Fruit fly (Drosophila melanogaster) Kc167 (cell line): Measurements from ENCODE around the gene Nct.

Experiments used
- Myc ChIP-seq: fragments of >200 bp; optimal IDR thresholded peaks from 2 replicates; lab custom pipeline; 2017; ENCODE audit warnings: missing external identifiers
- Sin3A ChIP-seq: fragments of >200 bp; optimal IDR thresholded peaks from 2 replicates; lab custom pipeline; 2018; ENCODE audit warnings: missing external identifiers
- h ChIP-seq: fragments of >200 bp; optimal IDR thresholded peaks from 3 replicates; lab custom pipeline; 2018; ENCODE audit warnings: missing external identifiers
- insv ChIP-seq: fragments of >200 bp; optimal IDR thresholded peaks from 3 replicates; lab custom pipeline; 2018; ENCODE audit warnings: missing external identifiers
- psq ChIP-seq: fragments of >200 bp; optimal IDR thresholded peaks from 2 replicates; lab custom pipeline; 2017; ENCODE audit warnings: missing external identifiers
- ttk ChIP-seq: sonication (Bioruptor generic); optimal IDR thresholded peaks from 2 replicates; lab custom pipeline; 2017; ENCODE audit warnings: missing external identifiers

The Nct gene

dm6 chr3R:24859701-24860100, 8.3 kb downstream of the Nct start, which contains the start of gene ppk22:
TSS of gene ppk22 (minus strand) at chr3R:24859801.
- no peak for TF ChIP-seq ttk
- no peak for TF ChIP-seq insv
- TF ChIP-seq h (lab: Kevin White, UChicago): no peak

DNA sequence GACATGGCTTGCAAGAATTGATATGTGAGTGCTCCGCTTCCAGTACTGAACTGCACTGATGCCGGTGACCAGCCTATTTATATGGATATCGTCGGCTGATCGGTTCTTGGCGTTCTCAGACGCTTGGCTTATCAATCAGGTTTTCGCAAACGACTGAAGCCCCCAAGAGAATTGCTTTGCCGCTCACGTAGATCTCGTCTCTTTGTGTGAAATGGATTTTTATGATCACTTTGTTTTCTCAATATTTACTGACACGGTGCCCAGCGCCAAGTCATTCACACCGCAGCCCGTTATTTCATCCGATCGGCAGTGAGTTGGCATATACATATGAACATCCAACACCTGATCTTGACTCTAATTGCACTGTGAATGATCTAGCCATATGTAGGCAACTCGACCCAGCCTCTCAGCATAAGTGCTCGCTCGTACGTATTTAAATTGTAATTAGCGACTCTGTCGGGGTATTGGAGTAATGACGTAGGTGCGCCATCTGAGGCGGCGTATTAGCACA, 9.0 kb downstream of the Nct start, which contains the start of gene CG13639:
CG13639 (minus strand) TSS at position 51 of the 511 bp plus-strand sequence.
- TF ChIP-seq psq (lab: Kevin White, UChicago) (no peak), Sin3A (lab: Kevin White, UChicago) (no peak), insv (no peak), ttk (no peak)

DNA sequence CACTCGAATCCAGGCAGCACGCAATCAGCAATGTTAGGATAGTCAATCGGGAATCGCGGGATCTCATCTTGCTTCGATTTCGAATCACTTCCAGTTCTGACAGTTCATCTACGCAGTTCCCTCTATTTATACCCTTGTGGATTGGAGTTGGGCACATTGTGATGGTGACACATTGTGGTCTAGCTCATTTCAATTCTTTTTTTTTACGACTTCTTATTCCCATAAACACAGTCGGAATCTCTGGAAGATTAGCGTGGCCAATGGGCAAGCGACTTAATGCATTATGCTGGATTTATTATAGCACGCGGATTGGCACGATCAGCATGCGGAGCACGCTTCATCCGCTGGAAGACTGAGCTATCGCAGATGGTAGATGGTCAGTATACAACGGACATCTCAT, 10.7 kb downstream of the Nct start, which contains the start of gene CG13640:
CG13640 (minus strand) TSS at position 101 of the 400 bp plus-strand sequence.
- TF ChIP-seq h (lab: Kevin White, UChicago) (no peak), insv (no peak), Sin3A (lab: Kevin White, UChicago) (no peak), Myc (lab: Kevin White, UChicago) (no peak), psq (lab: Kevin White, UChicago) (no peak), ttk (no peak)

dm6 chr3R:24862574-24863089, 11.2 kb downstream of the Nct start, which contains the start of gene CG7016:
TSS of gene CG7016 (plus strand) at chr3R:24862931.
- TF ChIP-seq insv (no peak), Sin3A (lab: Kevin White, UChicago) (no peak), ttk (no peak), psq (lab: Kevin White, UChicago) (no peak), h (lab: Kevin White, UChicago) (no peak), Myc (lab: Kevin White, UChicago) (no peak)

DNA sequence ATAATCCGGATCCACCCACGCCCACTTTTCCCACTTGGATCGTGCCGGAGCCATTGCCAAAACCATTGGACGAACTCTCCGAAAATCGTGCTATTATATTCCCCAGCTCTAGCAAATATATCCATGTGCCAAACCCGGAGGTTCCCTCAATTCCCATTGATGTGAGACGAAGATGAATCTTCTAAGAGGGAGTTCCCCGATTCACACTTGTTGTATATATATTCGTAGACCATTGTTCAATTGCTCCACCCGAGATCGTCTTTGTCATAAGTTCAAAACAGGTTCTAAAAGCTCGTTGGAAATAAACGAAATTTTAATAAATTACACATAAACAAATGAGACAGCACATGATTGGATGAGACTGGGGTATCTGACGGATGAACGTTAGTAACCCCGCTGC, 12.5 kb downstream of the Nct start:
- TF ChIP-seq h (lab: Kevin White, UChicago): no peak

DNA sequence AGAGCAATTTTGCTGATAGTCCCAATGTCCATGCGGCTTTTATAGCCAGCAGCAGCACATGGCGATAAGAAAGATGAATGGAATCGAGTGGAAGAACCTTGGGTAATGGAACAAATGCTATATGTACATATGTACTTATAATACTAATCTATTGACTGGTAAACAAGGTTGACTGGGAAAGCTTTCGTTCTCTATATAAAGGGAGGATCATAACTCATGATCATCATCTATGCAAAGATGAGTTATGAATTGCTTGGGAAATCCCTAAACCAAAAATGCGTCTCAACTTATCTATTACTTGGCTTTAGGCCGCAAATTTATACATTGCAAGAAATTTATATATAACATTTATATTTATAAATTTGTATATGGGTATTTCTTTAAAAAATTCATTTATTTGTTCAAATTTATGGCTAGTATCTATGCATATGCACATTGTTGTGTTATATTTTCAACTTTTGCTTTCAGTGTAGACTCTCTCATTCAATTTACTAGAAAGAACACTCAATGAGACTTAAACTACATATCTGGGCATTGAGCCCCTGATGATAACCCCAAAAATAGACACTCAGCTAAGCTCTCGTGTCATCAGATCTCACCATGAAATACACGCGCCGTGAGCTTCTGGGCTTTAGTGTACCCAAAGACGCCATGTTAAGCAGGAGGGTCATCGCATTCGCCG, 13.5 kb downstream of the Nct start, which contains the start of the genes Srg1 and Elal:
Srg1 (minus strand) TSS at position 14 of the 682 bp plus-strand sequence.
Elal (plus strand) TSS at position 632 of the 682 bp plus-strand sequence.
- no peak for TF ChIP-seq insv
- TF ChIP-seq Sin3A (lab: Kevin White, UChicago): no peak
- TF ChIP-seq Myc (lab: Kevin White, UChicago): no peak
- TF ChIP-seq psq (lab: Kevin White, UChicago): no peak
- TF ChIP-seq h (lab: Kevin White, UChicago): no peak
- TF ChIP-seq ttk: no peak

DNA sequence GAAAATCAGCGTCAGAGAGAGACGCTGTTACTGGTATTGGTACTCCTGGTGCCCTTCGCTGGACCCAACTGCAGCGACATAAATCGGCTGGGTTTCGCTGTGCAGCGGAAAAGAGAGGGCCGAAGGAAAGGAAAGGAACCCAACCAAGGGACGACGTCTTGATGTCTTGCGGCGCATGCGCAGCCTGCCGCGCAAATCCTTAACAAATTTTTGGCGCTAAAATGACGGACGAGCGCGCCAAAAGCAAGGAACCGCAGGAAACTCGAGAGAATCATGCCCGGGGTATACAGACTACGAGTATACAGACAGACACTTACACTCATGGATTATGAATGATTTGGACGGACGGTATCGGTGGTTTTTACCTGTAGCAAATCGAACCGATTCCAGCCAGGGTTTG, 15.6 kb downstream of the Nct start:
- TF ChIP-seq Sin3A (lab: Kevin White, UChicago) (no peak), insv (no peak), psq (lab: Kevin White, UChicago) (no peak), Myc (lab: Kevin White, UChicago) (no peak)

- TF ChIP-seq ttk (no peak), h (lab: Kevin White, UChicago) (no peak), Sin3A (lab: Kevin White, UChicago) (no peak), Myc (lab: Kevin White, UChicago) (no peak), insv (no peak), psq (lab: Kevin White, UChicago) (no peak)
These were observed 16.6 kb downstream of the Nct start for dm6 chr3R:24867956-24868355.

DNA sequence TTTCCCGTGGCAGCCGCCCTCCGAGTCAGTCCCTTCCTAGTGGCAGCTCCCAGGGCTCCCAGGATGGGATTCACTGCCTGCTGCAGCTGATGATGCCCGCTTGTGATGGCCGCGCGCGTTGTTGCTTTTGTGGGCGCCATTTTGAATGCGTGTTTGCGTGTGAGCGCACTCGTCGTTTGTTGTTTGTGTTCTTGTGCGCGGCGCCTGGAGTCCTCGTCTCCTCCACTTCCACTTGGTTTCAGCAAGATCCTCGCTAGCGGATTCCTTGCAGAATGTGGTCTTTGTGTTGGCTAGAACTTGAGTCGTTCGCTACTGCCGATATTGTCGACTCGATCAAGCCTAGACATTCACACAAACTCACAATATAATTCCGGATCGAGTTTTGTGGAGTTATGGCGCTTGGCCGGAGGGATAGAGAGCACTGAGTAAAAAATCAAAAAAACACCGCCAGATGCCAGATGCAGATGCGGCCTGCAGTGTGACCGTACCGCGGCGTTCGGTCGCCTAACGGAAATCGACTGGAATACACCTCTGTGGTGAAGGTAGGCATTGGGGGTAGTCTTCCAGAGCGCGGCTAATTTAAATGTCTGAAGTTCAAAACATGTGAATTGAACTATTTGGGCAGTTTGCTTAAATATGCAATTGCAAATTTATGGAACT, 19.1 kb downstream of the Nct start, which contains the start of gene CycB3:
CycB3 (minus strand) TSS at position 428 of the 660 bp plus-strand sequence.
- TF ChIP-seq insv (no peak), Myc (lab: Kevin White, UChicago) (no peak), Sin3A (lab: Kevin White, UChicago) (no peak), h (lab: Kevin White, UChicago) (no peak), psq (lab: Kevin White, UChicago) (no peak), ttk (no peak)

dm6 chr3R:24875939-24876842, 24.8 kb downstream of the Nct start, which contains the start of gene CG3744:
TSS of gene CG3744 (minus strand) at chr3R:24876654.
- TF ChIP-seq Sin3A (lab: Kevin White, UChicago): no peak
- TF ChIP-seq insv: no peak
- no peak for TF ChIP-seq psq (lab: Kevin White, UChicago)
- no peak for TF ChIP-seq ttk
- TF ChIP-seq Myc (lab: Kevin White, UChicago): no peak
- TF ChIP-seq h (lab: Kevin White, UChicago): no peak

- TF ChIP-seq ttk: no peak
- no peak for TF ChIP-seq Myc (lab: Kevin White, UChicago)
- TF ChIP-seq h (lab: Kevin White, UChicago): no peak
- TF ChIP-seq Sin3A (lab: Kevin White, UChicago): no peak
- no peak for TF ChIP-seq psq (lab: Kevin White, UChicago)
- no peak for TF ChIP-seq insv
These were observed 25.5 kb downstream of the Nct start, which contains the start of the genes CG11089 and CG31381 for dm6 chr3R:24876843-24877457. TSS of gene CG11089 (plus strand) at chr3R:24877045. TSS of gene CG31381 (plus strand) at chr3R:24877045.
